Fruit fly (Drosophila melanogaster) whole organism, wandering third instar larva: ENCODE measurements around the gene AnxB11.

Experiments used
- Abd-B ChIP-seq: fragments of >200 bp; optimal IDR thresholded peaks from 2 replicates; lab custom pipeline; 2017; ENCODE audit warnings: missing biosample characterization, missing genetic modification characterization
- CG32264 ChIP-seq: fragments of 200-800 bp; sonication (Bioruptor generic); optimal IDR thresholded peaks from 2 replicates; lab custom pipeline; 2016; ENCODE audit warnings: missing biosample characterization, missing genetic modification characterization
- CrebA ChIP-seq: fragments of 200-800 bp; sonication (Bioruptor generic); optimal IDR thresholded peaks from 2 replicates; lab custom pipeline; 2016; ENCODE audit warnings: missing biosample characterization, mild to moderate bottlenecking, missing genetic modification characterization, borderline replicate concordance
- Dfd ChIP-seq: fragments of >200 bp; optimal IDR thresholded peaks from 2 replicates; lab custom pipeline; 2017; ENCODE audit warnings: missing biosample characterization, missing genetic modification characterization
- Dif ChIP-seq: fragments of 200-275, 200-300 bp; sonication (Bioruptor generic); optimal IDR thresholded peaks from 2 replicates; lab custom pipeline; 2018; ENCODE audit warnings: missing biosample characterization, missing genetic modification characterization; ENCODE audit not compliant: partially characterized antibody
- HLH106 ChIP-seq: fragments of 200-800 bp; optimal IDR thresholded peaks from 3 replicates; lab custom pipeline; 2019; ENCODE audit warnings: missing biosample characterization, mild to moderate bottlenecking, missing genetic modification characterization, moderate library complexity
- Hr78 ChIP-seq: fragments of >200 bp; optimal IDR thresholded peaks from 2 replicates; lab custom pipeline; 2017; ENCODE audit warnings: missing biosample characterization, missing genetic modification characterization
- Hr83 ChIP-seq: fragments of 200-300 bp; sonication (Bioruptor generic); optimal IDR thresholded peaks from 2 replicates; lab custom pipeline; 2016; ENCODE audit warnings: missing biosample characterization, mild to moderate bottlenecking, missing genetic modification characterization, moderate library complexity; ENCODE audit not compliant: poor library complexity, severe bottlenecking
- Jra ChIP-seq: sonication (Bioruptor generic); optimal IDR thresholded peaks from 2 replicates; lab custom pipeline; 2016; ENCODE audit warnings: missing biosample characterization, missing genetic modification characterization
- Mio ChIP-seq: sonication (Bioruptor generic); optimal IDR thresholded peaks from 2 replicates; lab custom pipeline; 2016; ENCODE audit warnings: missing biosample characterization, missing genetic modification characterization
- Myc ChIP-seq: fragments of >200 bp; optimal IDR thresholded peaks from 2 replicates; lab custom pipeline; 2017
- N ChIP-seq: fragments of >200 bp; optimal IDR thresholded peaks from 2 replicates; lab custom pipeline; 2018; ENCODE audit warnings: missing biosample characterization, missing external identifiers, missing genetic modification characterization
- Rel ChIP-seq, 2 experiments: fragments of 200-800 bp; sonication (Bioruptor generic) in 1 of 2; optimal IDR thresholded peaks; 2 replicates in 1 of 2; 3 replicates in 1 of 2; lab custom pipeline; 2016 to 2019; ENCODE audit warnings: mild to moderate bottlenecking in 2 of 2, missing biosample characterization in 2 of 2, missing genetic modification characterization in 2 of 2, moderate library complexity in 1 of 2
- Sp1 ChIP-seq: fragments of 200-800 bp; sonication (Bioruptor generic); optimal IDR thresholded peaks from 3 replicates; lab custom pipeline; 2019; ENCODE audit warnings: missing biosample characterization, mild to moderate bottlenecking, missing genetic modification characterization, moderate library complexity
- Vsx2 ChIP-seq: fragments of 200-300, 225-300 bp; sonication (Bioruptor generic); optimal IDR thresholded peaks from 2 replicates; lab custom pipeline; 2018; ENCODE audit warnings: missing biosample characterization, missing genetic modification characterization; ENCODE audit not compliant: partially characterized antibody
- brk ChIP-seq: fragments of 200-800 bp; sonication (Bioruptor generic); optimal IDR thresholded peaks from 2 replicates; lab custom pipeline; 2016; ENCODE audit warnings: missing biosample characterization, mild to moderate bottlenecking, missing genetic modification characterization
- dl ChIP-seq, 2 experiments: fragments of 175-275, 200-275 bp in 1 of 2; fragments of 200-275 bp in 1 of 2; sonication (Bioruptor generic); optimal IDR thresholded peaks; lab custom pipeline; 2018; ENCODE audit warnings: mild to moderate bottlenecking in 2 of 2, missing biosample characterization in 2 of 2, missing genetic modification characterization in 2 of 2, moderate library complexity in 2 of 2; ENCODE audit not compliant: partially characterized antibody in 2 of 2, insufficient read depth in 1 of 2
- dmrt93B ChIP-seq: fragments of 200-800 bp; sonication (Bioruptor generic); optimal IDR thresholded peaks from 2 replicates; lab custom pipeline; 2018; ENCODE audit warnings: missing biosample characterization, mild to moderate bottlenecking, missing genetic modification characterization
- foxo ChIP-seq, 2 experiments: fragments of 200-800 bp; sonication (Bioruptor generic); optimal IDR thresholded peaks; 2 replicates in 1 of 2; 3 replicates in 1 of 2; lab custom pipeline; 2016 to 2017; ENCODE audit warnings: missing biosample characterization in 2 of 2, missing genetic modification characterization in 2 of 2
- fru ChIP-seq: fragments of 200-800 bp; sonication (Bioruptor generic); optimal IDR thresholded peaks from 3 replicates; lab custom pipeline; 2016; ENCODE audit warnings: missing biosample characterization, mild to moderate bottlenecking, missing genetic modification characterization
- h ChIP-seq: fragments of 200-800 bp; sonication (Bioruptor generic); optimal IDR thresholded peaks from 3 replicates; lab custom pipeline; 2016; ENCODE audit warnings: missing biosample characterization, mild to moderate bottlenecking, missing genetic modification characterization
- jim ChIP-seq: fragments of 175-275, 200-325 bp; sonication (Bioruptor generic); optimal IDR thresholded peaks from 2 replicates; lab custom pipeline; 2016; ENCODE audit warnings: missing biosample characterization, mild to moderate bottlenecking, missing genetic modification characterization
- lola ChIP-seq: fragments of >200 bp; optimal IDR thresholded peaks from 2 replicates; lab custom pipeline; 2017; ENCODE audit warnings: missing biosample characterization, missing genetic modification characterization
- pan ChIP-seq: fragments of >200 bp; optimal IDR thresholded peaks from 2 replicates; lab custom pipeline; 2017
- psq ChIP-seq: fragments of 200-800 bp; sonication (Bioruptor generic); optimal IDR thresholded peaks from 3 replicates; lab custom pipeline; 2017; ENCODE audit warnings: missing biosample characterization, mild to moderate bottlenecking, missing genetic modification characterization, moderate library complexity
- rgr ChIP-seq: fragments of 200-800 bp; sonication (Bioruptor generic); optimal IDR thresholded peaks from 3 replicates; lab custom pipeline; 2016; ENCODE audit warnings: missing biosample characterization, mild to moderate bottlenecking, missing genetic modification characterization
- sage ChIP-seq: fragments of 200-800 bp; sonication (Bioruptor generic); optimal IDR thresholded peaks from 2 replicates; lab custom pipeline; 2016; ENCODE audit warnings: missing biosample characterization, mild to moderate bottlenecking, missing genetic modification characterization
- sv ChIP-seq: fragments of 200-800 bp; sonication (Bioruptor generic); optimal IDR thresholded peaks from 3 replicates; lab custom pipeline; 2016; ENCODE audit warnings: missing biosample characterization, missing genetic modification characterization
- tai ChIP-seq: sonication (Bioruptor generic); optimal IDR thresholded peaks from 2 replicates; lab custom pipeline; 2016; ENCODE audit warnings: missing biosample characterization, missing genetic modification characterization
- woc ChIP-seq: sonication (Bioruptor generic); optimal IDR thresholded peaks from 2 replicates; lab custom pipeline; 2016; ENCODE audit warnings: missing biosample characterization, mild to moderate bottlenecking, missing genetic modification characterization

Gene AnxB11

DNA sequence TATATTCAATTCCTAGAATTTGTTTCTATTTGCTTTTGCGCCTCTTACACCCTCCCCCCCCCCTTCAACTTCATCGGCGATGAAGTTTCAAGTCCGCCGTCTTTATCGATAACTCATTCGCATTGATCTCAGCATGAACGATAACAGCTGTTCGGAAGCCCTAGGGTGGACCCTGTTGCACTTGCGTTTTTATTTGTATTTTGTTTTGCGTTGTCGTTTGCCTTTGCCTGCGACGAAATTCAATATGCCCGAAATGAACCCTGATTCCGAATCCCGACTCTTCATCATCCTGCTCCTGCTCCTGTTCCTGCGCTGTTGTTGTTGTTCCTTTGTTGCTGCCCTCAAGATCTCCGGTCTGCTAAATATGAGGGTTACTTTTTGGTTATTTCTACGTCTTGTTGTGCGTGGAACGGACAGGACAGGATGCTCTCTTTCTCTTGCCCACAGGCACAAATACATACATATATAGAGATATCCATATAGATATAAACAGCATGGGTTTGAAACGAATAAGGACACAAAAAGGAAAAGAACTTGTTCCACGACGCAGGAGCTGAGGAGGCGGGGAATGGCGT is 4.5 kb upstream of the AnxB11 start:
- TF ChIP-seq dmrt93B (GFP tag; lab: Kevin White, UChicago) (no peak), Jra (GFP tag; lab: Kevin White, UChicago) (no peak), fru (GFP tag; lab: Kevin White, UChicago) (peak; percentile 37), HLH106 (tag; lab: Kevin White, UChicago) (peak; percentile 46), psq (peak; percentile 69), Sp1 (GFP tag; lab: Kevin White, UChicago) (peak; percentile 20), CG32264 (GFP tag; lab: Kevin White, UChicago) (no peak)

DNA sequence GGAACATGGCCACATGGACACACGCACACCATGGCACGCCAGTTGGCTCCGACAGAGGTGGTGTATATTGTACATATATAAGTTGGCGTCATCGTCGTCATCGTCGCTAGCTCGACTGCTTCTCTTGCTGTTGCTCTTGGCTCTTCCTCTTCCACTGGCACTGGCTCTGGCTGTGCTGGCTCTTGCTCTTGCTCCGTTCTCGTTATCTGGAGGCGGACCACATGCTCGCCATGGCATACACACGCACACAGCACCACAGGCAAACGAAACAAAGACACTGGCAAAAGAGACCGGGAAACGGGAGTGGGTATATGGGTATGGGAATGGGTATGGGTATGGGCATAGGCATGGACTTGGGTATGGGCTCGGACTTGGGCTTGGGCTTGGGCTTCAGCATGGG is 3.1 kb upstream of the AnxB11 start:
- TF ChIP-seq Jra (GFP tag; lab: Kevin White, UChicago) (peak; percentile 48), Dfd (GFP tag; lab: Kevin White, UChicago) (no peak), foxo (GFP tag; optimal IDR thresholded peaks at IDR 0.05; lab: Kevin White, UChicago) (peak in 1 of 2 experiments; percentile 7), pan (lab: Kevin White, UChicago) (no peak), Myc (no peak), sage (GFP tag; lab: Kevin White, UChicago) (no peak), h (GFP tag; lab: Kevin White, UChicago) (peak; percentile 21), Rel (GFP tag; optimal IDR thresholded peaks at IDR 0.05; lab: Kevin White, UChicago) (peak; percentile 44), Rel (tag; optimal IDR thresholded peaks at IDR 0.05; lab: Kevin White, UChicago) (no peak), Dif (GFP tag; lab: Kevin White, UChicago) (peak; percentile 80), CG32264 (GFP tag; lab: Kevin White, UChicago) (no peak), woc (no peak), Mio (GFP tag; lab: Kevin White, UChicago) (no peak), tai (GFP tag; lab: Kevin White, UChicago) (no peak), rgr (no peak), Hr83 (peak; percentile 70), Vsx2 (GFP tag; lab: Kevin White, UChicago) (no peak), dl (GFP tag; optimal IDR thresholded peaks at IDR 0.05; lab: Kevin White, UChicago; ENCODE audit: insufficient read depth in 1 of 2, partially characterized antibody in 2 of 2) (peak; percentile 54 to 83), jim (GFP tag; lab: Kevin White, UChicago) (no peak)
- TF ChIP-seq, all 38 proteins: peak for 7

DNA sequence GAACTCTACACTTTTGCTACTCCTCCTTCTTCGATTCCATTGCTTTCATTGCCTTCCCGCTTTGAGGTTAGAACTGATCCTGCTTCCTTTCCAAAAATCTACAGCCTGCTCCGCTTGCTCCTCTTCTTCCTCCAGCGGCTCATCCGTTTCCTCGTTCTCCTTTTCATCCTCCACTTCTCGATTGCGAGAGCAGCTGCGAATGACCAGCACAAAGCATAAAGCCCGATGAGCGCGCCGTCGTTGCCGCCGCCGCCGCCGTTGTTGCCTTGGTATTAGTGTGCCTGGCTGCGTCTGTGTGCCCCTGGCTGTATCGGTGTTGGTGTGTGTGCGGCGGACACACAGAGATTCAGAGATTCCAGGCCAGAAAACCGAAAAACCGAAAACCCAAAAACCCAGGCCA is 2.2 kb upstream of the AnxB11 start:
- TF ChIP-seq fru (GFP tag; lab: Kevin White, UChicago), result no peak
- peak; percentile 98 for TF ChIP-seq psq
- TF ChIP-seq CrebA (GFP tag; lab: Kevin White, UChicago), result no peak
- no peak for TF ChIP-seq Mio (GFP tag; lab: Kevin White, UChicago)
- TF ChIP-seq Abd-B (GFP tag; lab: Kevin White, UChicago), result no peak
- TF ChIP-seq HLH106 (tag; lab: Kevin White, UChicago), result no peak
- TF ChIP-seq sv (GFP tag; lab: Kevin White, UChicago), result no peak
- TF ChIP-seq lola (GFP tag; lab: Kevin White, UChicago), result no peak
- no peak for TF ChIP-seq brk (GFP tag; lab: Kevin White, UChicago)
- no peak for TF ChIP-seq Myc
- TF ChIP-seq Dfd (GFP tag; lab: Kevin White, UChicago), result no peak
- TF ChIP-seq dmrt93B (GFP tag; lab: Kevin White, UChicago), result no peak
- TF ChIP-seq h (GFP tag; lab: Kevin White, UChicago), result peak; percentile 3
- TF ChIP-seq Hr78, result no peak
- TF ChIP-seq Vsx2 (GFP tag; lab: Kevin White, UChicago), result no peak
- peak; percentile 1 for TF ChIP-seq N
- no peak for TF ChIP-seq Sp1 (GFP tag; lab: Kevin White, UChicago)

DNA sequence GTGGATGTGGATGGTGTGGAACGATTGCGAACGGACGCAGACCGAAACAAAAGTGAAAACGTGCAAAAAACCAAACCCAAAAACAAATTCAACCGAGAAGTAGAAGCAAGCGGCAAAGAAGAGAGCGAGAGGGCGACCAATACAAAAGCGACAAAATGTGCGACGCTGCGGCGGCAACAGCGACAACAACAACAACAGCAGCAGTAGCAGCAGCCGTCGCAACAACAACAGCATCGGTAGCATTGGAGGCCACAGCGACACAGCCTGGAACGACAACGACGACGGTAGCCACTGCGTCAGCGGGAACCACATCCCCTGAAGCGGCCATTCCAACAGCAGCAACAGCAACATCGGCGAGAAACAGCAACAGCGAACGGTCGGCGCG is 1.1 kb upstream of the AnxB11 start:
- no peak for TF ChIP-seq Dif (GFP tag; lab: Kevin White, UChicago)
- TF ChIP-seq psq, result peak; percentile 65
- TF ChIP-seq, all 38 proteins: peak for 1
